Fruit fly (Drosophila melanogaster): ENCODE data around the gene UGP.

The UGP gene

DNA sequence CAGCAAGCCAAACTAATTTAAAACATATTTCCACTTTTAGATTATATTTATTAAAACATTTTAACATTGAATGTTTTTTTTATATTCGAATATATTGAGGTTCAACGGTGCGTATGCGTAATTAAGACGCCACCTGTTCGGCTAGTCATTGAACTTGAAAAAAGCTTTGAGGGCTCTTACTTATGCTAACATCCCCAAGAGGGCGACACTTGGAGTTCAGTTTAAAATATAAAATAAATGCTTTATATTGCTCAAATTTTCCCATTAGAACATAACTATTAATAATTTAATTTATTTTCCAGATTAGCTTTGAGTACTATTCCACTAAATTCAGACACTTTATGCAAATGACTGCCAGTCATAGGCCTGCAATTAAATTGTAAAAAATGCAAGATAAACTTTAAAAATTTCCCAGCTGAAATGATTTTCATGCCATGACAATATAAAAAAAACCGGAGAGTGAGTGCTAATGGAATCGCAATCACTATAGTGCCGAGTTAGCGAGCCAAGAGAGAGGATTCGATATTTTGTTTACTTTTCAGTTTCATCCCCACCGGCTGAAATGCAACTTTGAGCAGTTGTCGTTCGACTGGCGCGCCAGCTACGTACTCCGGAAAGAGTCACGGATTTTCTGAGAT, 24.9 kb downstream of the UGP start, which contains the start of gene PGRP-LA (continued):
- peak; percentile 69 for TF ChIP-seq Eip78C (GFP tag)
- no peak for TF ChIP-seq CG3032 (tag; optimal IDR thresholded peaks at IDR 0.05)
- TF ChIP-seq Eip93F (GFP tag; optimal IDR thresholded peaks at IDR 0.05): no peak
- TF ChIP-seq CG9139 (GFP tag; optimal IDR thresholded peaks at IDR 0.05): no peak
- TF ChIP-seq CG11762 (GFP tag; optimal IDR thresholded peaks at IDR 0.05; ENCODE audit: insufficient read depth): no peak
- no peak for TF ChIP-seq Lpt (GFP tag; optimal IDR thresholded peaks at IDR 0.05)
- no peak for TF ChIP-seq CG6854 (GFP tag; optimal IDR thresholded peaks at IDR 0.05)
- no peak for TF ChIP-seq CG32006 (GFP tag; optimal IDR thresholded peaks at IDR 0.05)
- TF ChIP-seq cyc (GFP tag; optimal IDR thresholded peaks at IDR 0.05): peak; percentile 44
- no peak for TF ChIP-seq CG16779 (tag; optimal IDR thresholded peaks at IDR 0.05)
- peak; percentile 21; the same call in 1 of the 3 replicates for TF ChIP-seq CG6163 (GFP tag; IDR thresholded peaks at IDR 0.05)
- no peak for TF ChIP-seq CG15336 (GFP tag; IDR thresholded peaks at IDR 0.05)
- TF ChIP-seq fd85E (GFP tag; optimal IDR thresholded peaks at IDR 0.05): no peak
- TF ChIP-seq CG7368 (GFP tag; optimal IDR thresholded peaks at IDR 0.05): no peak
- TF ChIP-seq CG11902 (GFP tag; optimal IDR thresholded peaks at IDR 0.05): no peak
- TF ChIP-seq pdm3 (GFP tag; optimal IDR thresholded peaks at IDR 0.05): peak; percentile 44

DNA sequence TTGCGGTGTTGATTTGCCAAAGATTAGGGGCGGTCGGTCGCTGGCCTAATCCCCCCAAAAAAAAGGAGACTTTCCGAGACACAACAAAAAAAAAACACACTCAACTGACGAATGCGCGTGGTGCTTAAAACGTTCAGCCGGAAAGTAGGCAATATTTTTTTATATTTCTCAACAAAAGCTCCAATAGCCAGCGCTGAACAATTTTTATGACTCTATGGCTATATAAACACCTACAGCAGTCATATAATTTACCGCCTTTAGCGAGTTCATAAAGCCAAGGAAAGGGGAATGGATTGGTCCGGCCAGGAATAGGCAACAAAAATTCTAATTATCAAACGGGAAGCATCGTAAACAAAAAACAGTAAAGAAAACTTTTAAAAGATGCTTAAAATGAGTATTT, 54.3 kb downstream of the UGP start:
- TF ChIP-seq CG8319 (GFP tag; optimal IDR thresholded peaks at IDR 0.05) (no peak), CG11762 (GFP tag; optimal IDR thresholded peaks at IDR 0.05; ENCODE audit: insufficient read depth) (no peak), Eip93F (GFP tag; optimal IDR thresholded peaks at IDR 0.05) (no peak), net (GFP tag; optimal IDR thresholded peaks at IDR 0.05) (no peak), CG6163 (GFP tag; IDR thresholded peaks at IDR 0.05) (no peak), CG3032 (tag; optimal IDR thresholded peaks at IDR 0.05) (no peak), achi (GFP tag; optimal IDR thresholded peaks at IDR 0.05) (no peak), OdsH (GFP tag; optimal IDR thresholded peaks at IDR 0.05) (no peak), CG32006 (GFP tag; optimal IDR thresholded peaks at IDR 0.05) (no peak), Sox15 (GFP tag; optimal IDR thresholded peaks at IDR 0.05) (no peak), vri (GFP tag; optimal IDR thresholded peaks at IDR 0.05) (no peak), spab (GFP tag; optimal IDR thresholded peaks at IDR 0.05) (no peak), CG6808 (GFP tag; optimal IDR thresholded peaks at IDR 0.05) (no peak), dsx (GFP tag; optimal IDR thresholded peaks at IDR 0.05; ENCODE audit: poor library complexity, severe bottlenecking) (no peak), pdm3 (GFP tag; optimal IDR thresholded peaks at IDR 0.05) (no peak), CG34406 (GFP tag; optimal IDR thresholded peaks at IDR 0.05) (no peak), CG10669 (GFP tag; optimal IDR thresholded peaks at IDR 0.05) (no peak), Ets21C (GFP tag; optimal IDR thresholded peaks at IDR 0.05) (no peak)

Measured in whole organism, prepupa.